Worm (Caenorhabditis elegans) whole organism, L2 larva: ENCODE data around the gene ccnk-1.

Source experiments
- C34F6.9 ChIP-seq: fragments of 150-350 bp; optimal IDR thresholded peaks from 2 replicates; lab custom pipeline; 2014; ENCODE audit warnings: missing biosample characterization, missing genetic modification characterization
- F13H6.1 ChIP-seq: sonication (generic microtip); optimal IDR thresholded peaks from 2 replicates; lab custom pipeline; 2016; ENCODE audit warnings: missing genetic modification characterization, missing compliant biosample characterization
- ZK546.5 ChIP-seq: sonication (generic microtip); optimal IDR thresholded peaks from 2 replicates; lab custom pipeline; 2017; ENCODE audit warnings: missing biosample characterization, missing genetic modification characterization
- alr-1 ChIP-seq: fragments of 150-350 bp; optimal IDR thresholded peaks from 2 replicates; lab custom pipeline; 2014; ENCODE audit warnings: missing biosample characterization, missing genetic modification characterization
- aly-2 ChIP-seq: fragments of 150-350 bp; optimal IDR thresholded peaks from 2 replicates; lab custom pipeline; 2014; ENCODE audit warnings: missing biosample characterization, missing genetic modification characterization
- ceh-16 ChIP-seq: fragments of 150-350 bp; optimal IDR thresholded peaks from 2 replicates; lab custom pipeline; 2014; ENCODE audit warnings: missing biosample characterization, missing genetic modification characterization
- ceh-82 ChIP-seq: fragments of 150-350 bp; optimal IDR thresholded peaks from 2 replicates; lab custom pipeline; 2014; ENCODE audit warnings: missing biosample characterization, missing genetic modification characterization
- crh-2 ChIP-seq: sonication (generic microtip); optimal IDR thresholded peaks from 2 replicates; lab custom pipeline; 2017; ENCODE audit warnings: missing biosample characterization, missing genetic modification characterization
- elt-1 ChIP-seq: fragments of 150-350 bp; optimal IDR thresholded peaks from 2 replicates; lab custom pipeline; 2014; ENCODE audit warnings: missing biosample characterization, missing genetic modification characterization
- elt-3 ChIP-seq: sonication (generic microtip); optimal IDR thresholded peaks from 2 replicates; lab custom pipeline; 2017; ENCODE audit warnings: missing biosample characterization, missing genetic modification characterization
- fos-1 ChIP-seq: fragments of 150-350 bp; optimal IDR thresholded peaks from 2 replicates; lab custom pipeline; 2014; ENCODE audit warnings: missing biosample characterization, missing genetic modification characterization
- gmeb-1 ChIP-seq: fragments of 150-350 bp; optimal IDR thresholded peaks from 2 replicates; lab custom pipeline; 2014; ENCODE audit warnings: missing biosample characterization, missing genetic modification characterization
- lin-11 ChIP-seq: fragments of 150-350 bp; sonication (generic microtip); optimal IDR thresholded peaks from 2 replicates; lab custom pipeline; 2014; ENCODE audit warnings: missing biosample characterization, missing genetic modification characterization, inconsistent platforms, mixed read lengths
- lin-39 ChIP-seq: fragments of 150-350 bp; optimal IDR thresholded peaks from 2 replicates; lab custom pipeline; 2014; ENCODE audit warnings: missing biosample characterization, missing genetic modification reagents, missing genetic modification characterization
- lsy-2 ChIP-seq, 2 experiments: fragments of 150-350 bp in 1 of 2; sonication (generic microtip) in 1 of 2; optimal IDR thresholded peaks; 2 replicates each; lab custom pipeline; 2014 to 2017; ENCODE audit warnings: missing biosample characterization in 2 of 2, missing genetic modification characterization in 2 of 2
- mab-5 ChIP-seq: fragments of 150-350 bp; optimal IDR thresholded peaks from 2 replicates; lab custom pipeline; 2014; ENCODE audit warnings: missing biosample characterization, missing genetic modification characterization
- mbf-1 ChIP-seq: sonication (generic microtip); optimal IDR thresholded peaks from 2 replicates; lab custom pipeline; 2017; ENCODE audit warnings: missing biosample characterization, missing genetic modification characterization
- mdl-1 ChIP-seq, 2 experiments: fragments of 150-350 bp in 1 of 2; sonication (generic microtip) in 1 of 2; optimal IDR thresholded peaks; 2 replicates each; lab custom pipeline; 2017; ENCODE audit warnings: missing biosample characterization in 2 of 2, missing genetic modification characterization in 2 of 2
- nhr-10 ChIP-seq: sonication (generic microtip); optimal IDR thresholded peaks from 2 replicates; lab custom pipeline; 2017; ENCODE audit warnings: missing biosample characterization, missing genetic modification characterization
- nhr-11 ChIP-seq: fragments of 150-350 bp; optimal IDR thresholded peaks from 2 replicates; lab custom pipeline; 2014; ENCODE audit warnings: missing biosample characterization, missing genetic modification characterization
- nhr-12 ChIP-seq: fragments of 150-350 bp; optimal IDR thresholded peaks from 2 replicates; lab custom pipeline; 2014; ENCODE audit warnings: missing biosample characterization, missing genetic modification characterization
- nhr-129 ChIP-seq: fragments of 150-350 bp; optimal IDR thresholded peaks from 2 replicates; lab custom pipeline; 2014; ENCODE audit warnings: missing biosample characterization, missing genetic modification characterization
- nhr-23 ChIP-seq: fragments of 150-350 bp; optimal IDR thresholded peaks from 2 replicates; lab custom pipeline; 2014; ENCODE audit warnings: missing biosample characterization, missing genetic modification reagents, missing genetic modification characterization
- nhr-237 ChIP-seq: fragments of 150-350 bp; optimal IDR thresholded peaks from 2 replicates; lab custom pipeline; 2014; ENCODE audit warnings: missing biosample characterization, missing genetic modification characterization
- nhr-25 ChIP-seq: fragments of 150-350 bp; sonication (generic microtip); optimal IDR thresholded peaks from 3 replicates; lab custom pipeline; 2014; ENCODE audit warnings: missing biosample characterization, missing genetic modification characterization
- peb-1 ChIP-seq: fragments of 150-350 bp; optimal IDR thresholded peaks from 2 replicates; lab custom pipeline; 2014; ENCODE audit warnings: missing biosample characterization, missing genetic modification characterization
- sma-3 ChIP-seq: sonication (generic microtip); optimal IDR thresholded peaks from 2 replicates; lab custom pipeline; 2016; ENCODE audit warnings: missing genetic modification reagents, missing genetic modification characterization, missing compliant biosample characterization
- sma-9 ChIP-seq, 2 experiments: fragments of 150-350 bp in 1 of 2; sonication (generic microtip) in 1 of 2; optimal IDR thresholded peaks; 2 replicates each; lab custom pipeline; 2014 to 2016; ENCODE audit warnings: missing genetic modification characterization in 2 of 2, mild to moderate bottlenecking in 1 of 2, missing biosample characterization in 1 of 2, missing compliant biosample characterization in 1 of 2, missing genetic modification reagents in 1 of 2, moderate library complexity in 1 of 2
- snpc-4 ChIP-seq: fragments of 150-350 bp; optimal IDR thresholded peaks from 2 replicates; lab custom pipeline; 2014; ENCODE audit warnings: missing biosample characterization, missing genetic modification characterization
- unc-55 ChIP-seq: fragments of 150-350 bp; sonication (generic microtip); optimal IDR thresholded peaks from 3 replicates; lab custom pipeline; 2014; ENCODE audit warnings: missing biosample characterization, missing genetic modification reagents, missing genetic modification characterization
- zag-1 ChIP-seq: fragments of 150-350 bp; optimal IDR thresholded peaks from 2 replicates; lab custom pipeline; 2014; ENCODE audit warnings: missing biosample characterization, missing genetic modification characterization
- ztf-1 ChIP-seq: fragments of 200-800 bp; sonication (Bioruptor generic); conservative IDR thresholded peaks from 2 replicates; pipeline ENCODE4 v1.3.6; 2022; ENCODE audit warnings: missing genetic modification characterization, missing compliant biosample characterization
- ztf-11 ChIP-seq: sonication (generic microtip); optimal IDR thresholded peaks from 2 replicates; lab custom pipeline; 2017; ENCODE audit warnings: missing biosample characterization, missing genetic modification characterization
- ztf-4 ChIP-seq: fragments of 150-350 bp; optimal IDR thresholded peaks from 2 replicates; lab custom pipeline; 2014; ENCODE audit warnings: missing biosample characterization, missing genetic modification characterization

Gene ccnk-1

DNA sequence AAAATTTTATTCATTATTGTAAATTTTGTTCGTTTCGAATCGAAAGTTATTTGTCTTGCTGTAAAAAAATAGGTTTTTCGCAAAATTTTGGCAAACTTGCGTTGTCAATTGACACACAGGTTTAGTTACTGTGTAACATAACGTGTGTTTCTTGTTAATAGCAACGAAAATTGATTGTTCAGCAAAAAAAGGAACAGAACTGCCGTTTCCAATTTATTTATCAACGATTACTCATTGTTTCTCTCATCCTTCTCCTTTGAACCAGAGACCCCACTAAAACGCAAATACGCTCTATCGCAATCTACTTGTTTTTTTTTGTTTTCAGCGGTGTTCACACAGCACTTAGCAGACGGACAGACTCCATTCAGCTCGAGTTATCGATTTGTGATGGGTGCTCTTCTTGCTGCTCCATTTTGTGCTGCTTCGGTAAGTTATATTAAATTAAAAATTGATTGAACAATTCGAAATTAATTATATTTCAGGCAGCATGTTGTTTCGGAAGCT lies 14.6 kb upstream of the ccnk-1 start, which contains the start of gene R11H6.2:
TSS of gene R11H6.2 (plus strand) at position 326 of the 504 bp plus-strand sequence.
- TF ChIP-seq mbf-1 (tag; lab: Kevin White, UChicago), result no peak
- peak; percentile 77 for TF ChIP-seq C34F6.9
- TF ChIP-seq lin-39 (tag; lab: Kevin White, UChicago), result no peak
- peak; percentile 60 for TF ChIP-seq nhr-129 (tag; lab: Kevin White, UChicago)
- TF ChIP-seq mab-5 (tag; lab: Kevin White, UChicago), result no peak
- TF ChIP-seq fos-1 (tag; lab: Kevin White, UChicago), result peak; percentile 58
- TF ChIP-seq sma-3 (GFP tag; lab: Kevin White, UChicago), result peak; percentile 12
- TF ChIP-seq F13H6.1 (tag; lab: Kevin White, UChicago), result no peak
- TF ChIP-seq aly-2 (tag; lab: Kevin White, UChicago), result no peak
- peak in 1 of 2 experiments; percentile 53 for TF ChIP-seq lsy-2 (tag; optimal IDR thresholded peaks at IDR 0.05; lab: Kevin White, UChicago)
- peak; percentile 67 for TF ChIP-seq unc-55 (GFP tag; lab: Kevin White, UChicago)

DNA sequence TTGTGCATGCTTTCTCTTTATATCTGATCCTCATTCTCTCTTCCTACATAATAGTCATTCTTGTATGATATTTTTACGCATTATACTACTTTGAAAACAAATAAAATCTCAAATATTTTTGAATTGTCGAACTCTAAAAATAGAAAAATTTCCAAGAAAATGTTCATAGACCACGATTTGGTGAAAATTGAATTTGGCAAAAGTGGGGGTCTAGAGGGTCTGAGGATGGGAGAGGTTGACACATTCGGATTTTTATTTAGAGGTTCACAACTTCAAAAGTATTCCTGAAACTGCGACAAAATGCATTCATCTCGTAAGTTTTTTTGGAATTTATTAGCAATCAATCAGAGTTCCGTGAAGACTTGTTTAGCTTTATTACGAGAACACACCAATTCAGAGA lies 12.4 kb upstream of the ccnk-1 start, which contains the start of gene glb-22:
TSS of gene glb-22 (plus strand) at position 301 of the 400 bp plus-strand sequence.
- TF ChIP-seq aly-2 (tag; lab: Kevin White, UChicago) (no peak), zag-1 (tag; lab: Kevin White, UChicago) (no peak), nhr-25 (no peak), ceh-82 (tag; lab: Kevin White, UChicago) (no peak), nhr-237 (tag; lab: Kevin White, UChicago) (no peak), elt-3 (no peak), alr-1 (tag; lab: Kevin White, UChicago) (no peak), nhr-12 (tag; lab: Kevin White, UChicago) (no peak), mdl-1 (tag; optimal IDR thresholded peaks at IDR 0.05; lab: Kevin White, UChicago) (no peak), lin-39 (tag; lab: Kevin White, UChicago) (no peak), gmeb-1 (tag; lab: Kevin White, UChicago) (no peak), C34F6.9 (no peak), ztf-11 (tag; lab: Kevin White, UChicago) (no peak), nhr-23 (tag; lab: Kevin White, UChicago) (no peak), ceh-16 (no peak), fos-1 (tag; lab: Kevin White, UChicago) (no peak), mbf-1 (tag; lab: Kevin White, UChicago) (no peak), peb-1 (tag; lab: Kevin White, UChicago) (no peak), nhr-10 (no peak)

DNA sequence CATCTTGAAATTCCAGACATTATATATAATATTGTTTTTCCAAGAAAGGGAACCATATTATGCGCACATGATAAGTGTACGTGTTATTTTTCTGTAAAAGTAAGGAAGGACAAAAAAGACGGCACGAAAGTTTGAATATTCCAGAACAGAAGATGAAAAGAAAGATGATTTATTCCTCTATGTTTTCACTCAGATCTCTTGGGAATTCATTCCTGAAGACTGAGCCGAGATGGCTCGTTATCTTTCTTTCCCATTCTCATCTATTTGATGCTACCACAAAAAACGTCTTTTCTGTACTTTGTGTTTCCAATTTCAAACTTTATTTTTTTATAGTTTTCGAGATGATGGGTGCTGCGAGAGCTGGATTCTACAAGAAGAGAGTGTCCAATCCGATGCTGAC lies 8.6 kb upstream of the ccnk-1 start:
- TF ChIP-seq lsy-2 (tag; optimal IDR thresholded peaks at IDR 0.05; lab: Kevin White, UChicago) (peak in 1 of 2 experiments; percentile 11), lin-11 (no peak), mab-5 (tag; lab: Kevin White, UChicago) (peak; percentile 56)

DNA sequence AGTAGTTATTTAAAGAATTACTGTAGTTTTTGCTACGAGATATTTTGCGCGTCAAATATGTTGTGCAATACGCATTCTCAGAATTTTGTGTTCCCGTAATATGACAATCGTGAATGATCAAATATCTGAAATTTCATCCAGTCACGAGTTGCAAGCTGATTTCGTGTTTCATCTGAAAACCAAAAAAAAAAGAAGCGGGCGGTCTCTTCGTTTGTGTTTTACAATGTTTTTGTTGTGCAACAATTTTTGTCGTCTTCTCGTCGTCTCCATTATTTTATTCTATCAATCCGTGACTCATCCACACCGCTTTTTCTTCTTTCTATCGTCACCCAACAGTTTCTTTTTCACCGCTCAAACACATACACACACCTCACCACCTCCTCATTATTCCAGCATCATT lies 2.7 kb upstream of the ccnk-1 start, which contains the start of gene R11H6.4:
TSS of gene R11H6.4 (plus strand) at position 301 of the 400 bp plus-strand sequence.
- TF ChIP-seq alr-1 (tag; lab: Kevin White, UChicago), result no peak
- no peak for TF ChIP-seq sma-3 (GFP tag; lab: Kevin White, UChicago)
- TF ChIP-seq ztf-1 (GFP tag; lab: Robert Waterston, UW), result no peak
- no peak for TF ChIP-seq nhr-23 (tag; lab: Kevin White, UChicago)
- TF ChIP-seq elt-1 (tag; lab: Kevin White, UChicago), result no peak
- TF ChIP-seq lin-39 (tag; lab: Kevin White, UChicago), result no peak
- TF ChIP-seq elt-3, result no peak
- no peak for TF ChIP-seq nhr-237 (tag; lab: Kevin White, UChicago)

DNA sequence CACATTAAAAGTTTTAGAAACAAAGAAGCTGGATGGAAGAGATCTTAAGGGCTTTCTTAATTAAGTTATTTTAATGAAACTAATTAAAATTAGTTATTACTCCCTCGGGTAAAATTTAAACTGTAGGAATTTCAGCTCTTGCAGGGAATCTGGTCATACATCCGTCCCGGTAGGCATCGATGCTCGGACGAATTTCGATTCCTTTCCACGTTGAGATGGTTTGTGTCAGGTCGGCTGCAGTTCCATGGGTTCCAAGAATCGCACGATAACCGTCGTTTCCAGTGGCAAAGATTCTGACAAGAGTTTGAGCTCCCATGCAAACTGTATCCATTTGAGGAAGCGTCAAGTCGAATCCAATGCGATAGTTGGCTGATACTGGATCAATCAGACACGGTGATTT lies 1.6 kb upstream of the ccnk-1 start:
- TF ChIP-seq lsy-2 (tag; optimal IDR thresholded peaks at IDR 0.05; lab: Kevin White, UChicago) (no peak), unc-55 (GFP tag; lab: Kevin White, UChicago) (no peak), crh-2 (tag; lab: Kevin White, UChicago) (no peak), ZK546.5 (tag; lab: Kevin White, UChicago) (no peak), snpc-4 (tag; lab: Kevin White, UChicago) (no peak), nhr-11 (tag; lab: Kevin White, UChicago) (no peak), sma-9 (GFP tag; optimal IDR thresholded peaks at IDR 0.05; lab: Kevin White, UChicago) (no peak), sma-9 (tag; optimal IDR thresholded peaks at IDR 0.05; lab: Kevin White, UChicago) (no peak), ztf-4 (tag; lab: Kevin White, UChicago) (no peak), nhr-12 (tag; lab: Kevin White, UChicago) (no peak)
